Worm (Caenorhabditis elegans) whole organism, L2 larva: ENCODE data around the gene nhr-185.

Experiments
- nhr-11 ChIP-seq: fragments of 150-350 bp; optimal IDR thresholded peaks from 2 replicates; lab custom pipeline; 2014; ENCODE audit warnings: missing biosample characterization, missing genetic modification characterization
- sem-4 ChIP-seq: fragments of 150-350 bp; optimal IDR thresholded peaks from 2 replicates; lab custom pipeline; 2014; ENCODE audit warnings: missing biosample characterization, missing genetic modification reagents, missing genetic modification characterization
- ztf-11 ChIP-seq: sonication (generic microtip); optimal IDR thresholded peaks from 2 replicates; lab custom pipeline; 2017; ENCODE audit warnings: missing biosample characterization, missing genetic modification characterization

- no peak for TF ChIP-seq sem-4 (tag; lab: Kevin White, UChicago)
- no peak for TF ChIP-seq ztf-11 (tag; lab: Kevin White, UChicago)
- TF ChIP-seq nhr-11 (tag; lab: Kevin White, UChicago): no peak
Measured at ce11 chrV:3874102-3874744, 27.1 kb upstream of the nhr-185 start, which contains the start of gene nhr-158.
